Worm (Caenorhabditis elegans) whole organism, young adult: ENCODE measurements around the gene F47B8.2.
"Not testable (repeated sequence)": the region's sequence is repeated elsewhere in the genome, so short reads cannot be mapped to it uniquely, and the experiment has no call there.

Source experiments
- B0019.2 ChIP-seq: fragments of 200-800 bp; sonication (Bioruptor generic); conservative IDR thresholded peaks from 2 replicates; pipeline ENCODE4 v1.3.6; 2022; ENCODE audit warnings: missing genetic modification reagents, missing genetic modification characterization, missing compliant biosample characterization
- F49E8.2 ChIP-seq: sonication (generic microtip); optimal IDR thresholded peaks from 3 replicates; lab custom pipeline; 2017; ENCODE audit warnings: missing genetic modification characterization, mild to moderate bottlenecking, missing compliant biosample characterization, antibody characterized with exemption, moderate library complexity; ENCODE audit not compliant: insufficient read depth
- F57C9.4 ChIP-seq: sonication (generic microtip); optimal IDR thresholded peaks from 2 replicates; lab custom pipeline; 2017; ENCODE audit warnings: mild to moderate bottlenecking, missing genetic modification characterization, missing compliant biosample characterization
- T26A5.8 ChIP-seq: sonication (generic microtip); optimal IDR thresholded peaks from 2 replicates; lab custom pipeline; 2016; ENCODE audit warnings: missing genetic modification characterization, missing compliant biosample characterization
- Y53F4B.3 ChIP-seq: fragments of 200-800 bp; sonication (Bioruptor generic); IDR thresholded peaks from 2 replicates; pipeline ENCODE4 v1.3.6; 2022; ENCODE audit warnings: missing genetic modification reagents, missing genetic modification characterization, missing compliant biosample characterization
- Y53G8AR.9 ChIP-seq: fragments of 200-800 bp; sonication (Bioruptor generic); conservative IDR thresholded peaks from 2 replicates; pipeline ENCODE4 v1.3.6; 2022; ENCODE audit warnings: missing genetic modification reagents, missing genetic modification characterization, missing compliant biosample characterization
- akir-1 ChIP-seq: fragments of 200-800 bp; sonication (Bioruptor generic); optimal IDR thresholded peaks from 2 replicates; lab custom pipeline; 2018; ENCODE audit warnings: mild to moderate bottlenecking, missing genetic modification characterization, moderate library complexity, missing compliant biosample characterization
- aptf-3 ChIP-seq: fragments of 200-800 bp; sonication (Bioruptor generic); IDR thresholded peaks from 2 replicates; pipeline ENCODE4 v1.3.6; 2022; ENCODE audit warnings: missing genetic modification characterization, missing compliant biosample characterization
- attf-3 ChIP-seq: fragments of 200-800 bp; sonication (Bioruptor generic); conservative IDR thresholded peaks from 2 replicates; pipeline ENCODE4 v1.3.6; 2022; ENCODE audit warnings: missing genetic modification reagents, missing genetic modification characterization, missing compliant biosample characterization
- bed-1 ChIP-seq: fragments of 200-800 bp; sonication (Bioruptor generic); IDR thresholded peaks from 2 replicates; pipeline ENCODE4 v1.3.6; 2022; ENCODE audit warnings: missing genetic modification reagents, missing genetic modification characterization, missing compliant biosample characterization
- cebp-2 ChIP-seq: fragments of 200-800 bp; sonication (Bioruptor generic); IDR thresholded peaks from 2 replicates; pipeline ENCODE4 v1.3.6; 2022; ENCODE audit warnings: missing genetic modification characterization, missing compliant biosample characterization
- ceh-91 ChIP-seq: fragments of 200-800 bp; sonication (Bioruptor generic); IDR thresholded peaks from 2 replicates; pipeline ENCODE4 v1.3.6; 2022; ENCODE audit warnings: missing genetic modification reagents, missing genetic modification characterization, missing compliant biosample characterization
- egl-18 ChIP-seq: fragments of 200-800 bp; sonication (Bioruptor generic); IDR thresholded peaks from 2 replicates; pipeline ENCODE4 v1.3.6; 2022; ENCODE audit warnings: missing genetic modification reagents, missing genetic modification characterization, missing compliant biosample characterization
- ekl-4 ChIP-seq: fragments of 200-800 bp; sonication (Bioruptor generic); IDR thresholded peaks from 2 replicates; pipeline ENCODE4 v1.3.6; 2022; ENCODE audit warnings: missing genetic modification reagents, missing genetic modification characterization, missing compliant biosample characterization
- fkh-3 ChIP-seq: sonication (generic microtip); optimal IDR thresholded peaks from 2 replicates; lab custom pipeline; 2016; ENCODE audit warnings: mild to moderate bottlenecking, missing genetic modification characterization, missing compliant biosample characterization
- gei-17 ChIP-seq: fragments of 200-800 bp; sonication (Bioruptor generic); optimal IDR thresholded peaks from 2 replicates; lab custom pipeline; 2018; ENCODE audit warnings: mild to moderate bottlenecking, missing genetic modification characterization, missing compliant biosample characterization
- him-1 ChIP-seq: sonication (generic microtip); optimal IDR thresholded peaks from 2 replicates; lab custom pipeline; 2016; ENCODE audit warnings: missing genotype, missing genetic modification reagents, missing genetic modification characterization, missing compliant biosample characterization
- hlh-12 ChIP-seq: sonication (generic microtip); optimal IDR thresholded peaks from 2 replicates; lab custom pipeline; 2016; ENCODE audit warnings: missing genetic modification characterization, missing compliant biosample characterization
- hlh-26 ChIP-seq: fragments of 200-800 bp; sonication (Bioruptor generic); conservative IDR thresholded peaks from 2 replicates; pipeline ENCODE4 v1.3.6; 2022; ENCODE audit warnings: missing genetic modification reagents, missing genetic modification characterization, missing compliant biosample characterization
- lag-1 ChIP-seq: fragments of 200-800 bp; sonication (Bioruptor generic); IDR thresholded peaks from 2 replicates; pipeline ENCODE4 v1.3.6; 2022; ENCODE audit warnings: missing genetic modification reagents, missing genetic modification characterization, missing compliant biosample characterization
- let-607 ChIP-seq, 2 experiments: fragments of 200-800 bp in 1 of 2; sonication (Bioruptor generic) in 1 of 2; sonication (generic microtip) in 1 of 2; optimal IDR thresholded peaks; 2 replicates each; lab custom pipeline; 2016 to 2018; ENCODE audit warnings: mild to moderate bottlenecking in 2 of 2, missing compliant biosample characterization in 2 of 2, missing genetic modification characterization in 2 of 2, moderate library complexity in 2 of 2, missing genotype in 1 of 2
- lin-54 ChIP-seq: fragments of 200-800 bp; sonication (Bioruptor generic); optimal IDR thresholded peaks from 2 replicates; lab custom pipeline; 2018; ENCODE audit warnings: mild to moderate bottlenecking, missing genetic modification characterization, missing compliant biosample characterization
- mes-4 ChIP-seq: sonication (generic microtip); optimal IDR thresholded peaks from 2 replicates; lab custom pipeline; 2016; ENCODE audit warnings: missing genotype, missing genetic modification characterization, missing compliant biosample characterization
- nfya-2 ChIP-seq: fragments of 200-800 bp; sonication (Bioruptor generic); IDR thresholded peaks from 2 replicates; pipeline ENCODE4 v1.3.6; 2022; ENCODE audit warnings: missing genetic modification reagents, missing genetic modification characterization, missing compliant biosample characterization
- nhr-90 ChIP-seq: sonication (generic microtip); optimal IDR thresholded peaks from 2 replicates; lab custom pipeline; 2016; ENCODE audit warnings: missing genotype, mild to moderate bottlenecking, missing genetic modification characterization, missing compliant biosample characterization
- rcor-1 ChIP-seq: fragments of 200-800 bp; sonication (Bioruptor generic); IDR thresholded peaks from 2 replicates; pipeline ENCODE4 v1.3.6; 2022; ENCODE audit warnings: missing genetic modification reagents, missing genetic modification characterization, missing compliant biosample characterization
- repo-1 ChIP-seq: sonication (generic microtip); optimal IDR thresholded peaks from 2 replicates; lab custom pipeline; 2017; ENCODE audit warnings: mild to moderate bottlenecking, missing genetic modification characterization, missing compliant biosample characterization
- rpc-1 ChIP-seq, 2 experiments: fragments of 150-350 bp in 1 of 2; sonication (generic microtip) in 1 of 2; optimal IDR thresholded peaks; 2 replicates each; lab custom pipeline; 2014 to 2018; ENCODE audit warnings: missing biosample characterization in 1 of 2, missing genetic modification characterization in 1 of 2, missing genetic modification reagents in 1 of 2, missing genotype in 1 of 2
- snpc-1.1 ChIP-seq: sonication (generic microtip); optimal IDR thresholded peaks from 2 replicates; lab custom pipeline; 2017; ENCODE audit warnings: missing genetic modification characterization, mild to moderate bottlenecking, missing compliant biosample characterization, antibody characterized with exemption, moderate library complexity, missing genotype, missing genetic modification reagents; ENCODE audit not compliant: insufficient read depth
- snpc-3.4 ChIP-seq: sonication (generic microtip); optimal IDR thresholded peaks from 2 replicates; lab custom pipeline; 2017; ENCODE audit warnings: missing genetic modification characterization, mild to moderate bottlenecking, missing compliant biosample characterization, antibody characterized with exemption, moderate library complexity, missing genotype, missing genetic modification reagents
- snpc-4 ChIP-seq, 5 experiments: fragments of 150-350 bp in 1 of 5; sonication (generic microtip) in 4 of 5; optimal IDR thresholded peaks; 2 replicates each; lab custom pipeline; 2014 to 2018; ENCODE audit warnings: missing genetic modification characterization in 5 of 5, missing biosample characterization in 3 of 5, antibody characterized with exemption in 2 of 5, mild to moderate bottlenecking in 2 of 5, missing compliant biosample characterization in 2 of 5, missing genotype in 2 of 5, moderate library complexity in 2 of 5, missing genetic modification reagents in 1 of 5
- somi-1 ChIP-seq: fragments of 200-800 bp; sonication (Bioruptor generic); optimal IDR thresholded peaks from 2 replicates; lab custom pipeline; 2018; ENCODE audit warnings: mild to moderate bottlenecking, missing genetic modification characterization, missing compliant biosample characterization
- unc-62 ChIP-seq: fragments of 150-350 bp; optimal IDR thresholded peaks from 2 replicates; lab custom pipeline; 2014; ENCODE audit warnings: missing biosample characterization, missing genetic modification reagents, missing genetic modification characterization
- zim-3 ChIP-seq: sonication (generic microtip); optimal IDR thresholded peaks from 2 replicates; lab custom pipeline; 2017; ENCODE audit warnings: mild to moderate bottlenecking, missing genetic modification characterization, moderate library complexity, missing compliant biosample characterization
- ztf-18 ChIP-seq: sonication (generic microtip); optimal IDR thresholded peaks from 2 replicates; lab custom pipeline; 2016; ENCODE audit warnings: missing genotype, mild to moderate bottlenecking, missing genetic modification characterization, missing compliant biosample characterization
- ztf-26 ChIP-seq: sonication (generic microtip); optimal IDR thresholded peaks from 2 replicates; lab custom pipeline; 2017; ENCODE audit warnings: missing genetic modification characterization, missing compliant biosample characterization
- ztf-6 ChIP-seq: fragments of 200-800 bp; sonication (Bioruptor generic); IDR thresholded peaks from 2 replicates; pipeline ENCODE4 v1.3.6; 2022; ENCODE audit warnings: missing genetic modification reagents, missing genetic modification characterization, missing compliant biosample characterization

Gene F47B8.2

DNA sequence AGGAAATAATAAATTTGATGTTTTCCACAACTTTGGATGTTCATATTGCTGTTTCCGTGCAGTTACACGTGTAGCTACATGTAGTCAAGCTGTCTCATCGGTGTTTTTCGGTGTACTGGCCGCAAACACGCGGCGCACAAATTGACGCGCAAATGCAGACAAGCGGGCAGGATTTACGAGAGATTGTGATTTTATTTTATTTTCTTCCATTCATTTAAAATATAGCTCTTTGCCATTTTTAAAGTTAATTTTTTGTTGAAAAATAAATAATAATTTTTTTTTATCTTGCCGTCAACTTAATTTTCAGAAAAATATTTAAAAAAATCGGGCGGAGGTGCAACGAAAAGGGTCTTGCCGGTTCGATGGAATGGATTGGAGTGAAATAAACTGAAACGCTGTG lies 42.2 kb downstream of the F47B8.2 start, which contains the start of gene F40G12.7:
Gene F40G12.7, plus strand, starts transcription at position 301 of the 400 bp plus-strand sequence.
- TF ChIP-seq aptf-3 (GFP tag; lab: Robert Waterston, UW); rpc-1 (optimal IDR thresholded peaks at IDR 0.05; lab: Kevin White, UChicago); rpc-1 (tag; optimal IDR thresholded peaks at IDR 0.05; lab: Kevin White, UChicago); ztf-26 (tag; lab: Kevin White, UChicago): not testable (repeated sequence)

DNA sequence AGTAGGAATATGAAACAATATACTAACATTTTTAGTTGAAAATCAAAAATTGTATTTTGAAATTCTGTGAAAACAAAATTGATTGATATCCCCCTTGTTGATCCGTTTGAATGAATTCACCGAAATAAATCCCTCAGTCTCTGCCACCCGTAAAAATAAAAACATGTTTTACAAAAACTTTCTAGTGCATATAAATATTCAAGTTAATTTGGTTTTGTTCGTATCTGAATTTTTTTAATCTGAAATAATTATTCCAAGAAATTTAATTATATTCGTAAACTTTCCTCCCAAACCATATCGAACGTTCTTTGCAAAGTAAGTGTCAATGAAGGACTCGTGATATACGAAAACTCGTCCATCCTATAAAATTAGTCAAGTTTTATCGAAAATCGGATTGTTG lies 43.4 kb downstream of the F47B8.2 start, which contains the start of gene F40G12.6:
Gene F40G12.6, minus strand, starts transcription at position 101 of the 400 bp plus-strand sequence.
- no peak for TF ChIP-seq gei-17 (GFP tag; lab: Kevin White, UChicago)
- TF ChIP-seq egl-18 (GFP tag; lab: Robert Waterston, UW), result no peak
- no peak for TF ChIP-seq rcor-1 (GFP tag; lab: Robert Waterston, UW)
- no peak for TF ChIP-seq bed-1 (GFP tag; lab: Robert Waterston, UW)
- TF ChIP-seq nfya-2 (GFP tag; lab: Robert Waterston, UW), result no peak
- no peak for TF ChIP-seq hlh-12 (tag; lab: Kevin White, UChicago)
- no peak for TF ChIP-seq F49E8.2 (tag; lab: Kevin White, UChicago)
- no peak for TF ChIP-seq akir-1 (GFP tag; lab: Kevin White, UChicago)
- no peak for TF ChIP-seq let-607 (tag; optimal IDR thresholded peaks at IDR 0.05; lab: Kevin White, UChicago)
- TF ChIP-seq ztf-26 (tag; lab: Kevin White, UChicago), result no peak
- TF ChIP-seq lag-1 (GFP tag; lab: Robert Waterston, UW), result no peak
- TF ChIP-seq snpc-3.4 (tag; lab: Kevin White, UChicago), result no peak
- no peak for TF ChIP-seq him-1 (tag; lab: Kevin White, UChicago)
- TF ChIP-seq repo-1 (tag; lab: Kevin White, UChicago), result no peak
- no peak for TF ChIP-seq T26A5.8 (tag; lab: Kevin White, UChicago)
- TF ChIP-seq fkh-3, result no peak
- TF ChIP-seq snpc-4 (GFP tag; optimal IDR thresholded peaks at IDR 0.05; lab: Kevin White, UChicago), result no peak
- no peak for TF ChIP-seq snpc-4 (tag; optimal IDR thresholded peaks at IDR 0.05; lab: Kevin White, UChicago)
- no peak for TF ChIP-seq nhr-90 (tag; lab: Kevin White, UChicago)
- TF ChIP-seq zim-3 (tag; lab: Kevin White, UChicago), result no peak
- TF ChIP-seq B0019.2 (GFP tag; lab: Robert Waterston, UW), result no peak

DNA sequence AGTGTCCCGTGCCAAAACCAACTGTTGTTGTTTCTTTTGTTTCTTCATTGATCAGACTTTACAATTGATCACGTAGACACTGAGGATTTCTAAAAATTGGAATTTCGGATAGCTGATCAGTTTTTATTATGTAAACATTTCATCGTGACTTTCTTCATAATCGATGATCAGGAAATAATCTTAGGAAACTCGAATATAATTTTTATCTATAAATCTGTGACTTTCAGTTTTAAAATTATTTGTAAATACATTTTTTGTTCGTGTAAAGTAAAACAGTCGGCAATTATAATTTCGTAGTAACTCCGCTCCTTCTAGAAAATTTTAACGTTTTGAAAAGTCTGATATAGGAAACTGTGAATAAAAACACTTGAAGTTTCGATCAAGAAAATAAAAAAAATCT lies 45.7 kb downstream of the F47B8.2 start, which contains the start of gene F40G12.5:
Gene F40G12.5, minus strand, starts transcription at position 101 of the 400 bp plus-strand sequence.
- TF ChIP-seq fkh-3 (no peak), hlh-26 (no peak), ekl-4 (GFP tag; lab: Robert Waterston, UW) (no peak), Y53G8AR.9 (GFP tag; lab: Robert Waterston, UW) (no peak), unc-62 (GFP tag; lab: Kevin White, UChicago) (no peak), snpc-1.1 (no peak), aptf-3 (GFP tag; lab: Robert Waterston, UW) (no peak), repo-1 (tag; lab: Kevin White, UChicago) (no peak), rpc-1 (optimal IDR thresholded peaks at IDR 0.05; lab: Kevin White, UChicago) (no peak), rpc-1 (tag; optimal IDR thresholded peaks at IDR 0.05; lab: Kevin White, UChicago) (no peak), cebp-2 (no peak), F49E8.2 (tag; lab: Kevin White, UChicago) (no peak)

DNA sequence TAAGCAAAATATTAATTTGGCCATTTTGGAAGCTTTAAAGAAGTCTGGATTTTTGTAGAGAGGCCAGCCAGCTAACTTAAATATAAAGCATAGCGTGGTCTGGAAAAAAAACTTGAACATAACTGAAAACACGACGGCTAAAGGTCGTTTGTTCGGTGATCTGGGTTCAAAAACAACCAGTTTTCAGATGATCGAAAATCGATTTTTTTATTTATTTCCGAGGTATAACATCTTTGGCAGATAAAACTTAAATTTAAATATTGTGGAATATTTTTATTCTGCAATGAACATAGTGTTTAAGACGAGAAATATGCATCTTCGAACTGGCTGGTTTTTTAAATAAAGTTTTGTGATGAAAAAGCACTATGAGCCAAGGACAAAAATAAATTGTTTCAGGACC lies 47.8 kb downstream of the F47B8.2 start, which contains the start of gene F40G12.4:
Gene F40G12.4, minus strand, starts transcription at position 101 of the 400 bp plus-strand sequence.
- TF ChIP-seq F57C9.4 (no peak), mes-4 (tag; lab: Kevin White, UChicago) (no peak), ztf-6 (no peak), ztf-18 (tag; lab: Kevin White, UChicago) (no peak), repo-1 (tag; lab: Kevin White, UChicago) (no peak), ceh-91 (GFP tag; lab: Robert Waterston, UW) (no peak), Y53F4B.3 (GFP tag; lab: Robert Waterston, UW) (no peak), somi-1 (GFP tag; lab: Kevin White, UChicago) (no peak), attf-3 (no peak), zim-3 (tag; lab: Kevin White, UChicago) (no peak), lin-54 (GFP tag; lab: Kevin White, UChicago) (no peak)
